Fruit fly (Drosophila melanogaster) whole organism, embryonic: ENCODE data around the gene simj.

Experiments
- Atf-2 ChIP-seq: fragments of 200-800 bp; sonication (Bioruptor generic); optimal IDR thresholded peaks from 2 replicates; lab custom pipeline; 2016; ENCODE audit warnings: missing biosample characterization, missing genetic modification characterization
- BtbVII ChIP-seq: fragments of 200-800 bp; sonication (Bioruptor generic); optimal IDR thresholded peaks from 3 replicates; lab custom pipeline; 2017; ENCODE audit warnings: missing biosample characterization, mild to moderate bottlenecking, missing genetic modification characterization
- CG11696 ChIP-seq: fragments of 200-800 bp; sonication (Bioruptor generic); IDR thresholded peaks from 2 replicates; pipeline ENCODE4 v1.3.6; 2022; ENCODE audit warnings: missing biosample characterization, missing genetic modification characterization
- CG12219 ChIP-seq: fragments of 200-800 bp; sonication (Bioruptor generic); optimal IDR thresholded peaks from 3 replicates; lab custom pipeline; 2018; ENCODE audit warnings: missing biosample characterization, mild to moderate bottlenecking, missing genetic modification characterization
- CG13624 ChIP-seq: fragments of 200-800 bp; sonication (Bioruptor generic); optimal IDR thresholded peaks from 2 replicates; lab custom pipeline; 2016; ENCODE audit warnings: missing biosample characterization, missing genetic modification characterization
- CG14860 ChIP-seq: fragments of 200-800 bp; sonication (Bioruptor generic); IDR thresholded peaks from 3 replicates; pipeline ENCODE4 v1.3.6; 2022; ENCODE audit warnings: missing biosample characterization, missing genetic modification characterization; ENCODE audit not compliant: partially characterized antibody
- CG1529 ChIP-seq: fragments of 200-800 bp; sonication (Bioruptor generic); optimal IDR thresholded peaks from 3 replicates; lab custom pipeline; 2018; ENCODE audit warnings: missing biosample characterization, missing genetic modification characterization
- CG16815 ChIP-seq: fragments of 200-800 bp; sonication (Bioruptor generic); optimal IDR thresholded peaks from 3 replicates; lab custom pipeline; 2017; ENCODE audit warnings: missing biosample characterization, mild to moderate bottlenecking, missing genetic modification characterization
- CG18599 ChIP-seq: fragments of 200-800 bp; sonication (Bioruptor generic); optimal IDR thresholded peaks from 3 replicates; lab custom pipeline; 2017; ENCODE audit warnings: missing biosample characterization, missing genetic modification characterization, mild to moderate bottlenecking, moderate library complexity, missing genetic modification reagents
- CG2129 ChIP-seq: fragments of 200-800 bp; sonication (Bioruptor generic); IDR thresholded peaks from 2 replicates; pipeline ENCODE4 v1.3.6; 2022; ENCODE audit warnings: missing biosample characterization, missing genetic modification characterization; ENCODE audit not compliant: partially characterized antibody
- CG30403 ChIP-seq: fragments of 200-800 bp; sonication (Bioruptor generic); optimal IDR thresholded peaks from 3 replicates; lab custom pipeline; 2016; ENCODE audit warnings: missing biosample characterization, missing genetic modification characterization
- CG30431 ChIP-seq: fragments of 200-800 bp; sonication (Bioruptor generic); optimal IDR thresholded peaks from 2 replicates; lab custom pipeline; 2017; ENCODE audit warnings: missing biosample characterization, missing genetic modification characterization
- CG32767 ChIP-seq: fragments of 200-800 bp; sonication (Bioruptor generic); IDR thresholded peaks from 2 replicates; pipeline ENCODE4 v1.3.6; 2022; ENCODE audit warnings: missing biosample characterization, missing genetic modification characterization
- CG6689 ChIP-seq: fragments of 200-800 bp; sonication (Bioruptor generic); IDR thresholded peaks from 2 replicates; pipeline ENCODE4 v1.3.6; 2022; ENCODE audit warnings: missing biosample characterization, missing genetic modification characterization
- CG7357 ChIP-seq: fragments of 200-800 bp; sonication (Bioruptor generic); IDR thresholded peaks from 3 replicates; pipeline ENCODE4 v1.3.6; 2022; ENCODE audit warnings: missing biosample characterization, missing genetic modification characterization
- CG8290 ChIP-seq, 3 experiments: fragments of 200-800 bp; sonication (Bioruptor generic); optimal IDR thresholded peaks; 2 replicates each; lab custom pipeline; 2016 to 2019; ENCODE audit warnings: missing biosample characterization in 3 of 3, missing genetic modification characterization in 3 of 3, mild to moderate bottlenecking in 2 of 3, moderate library complexity in 1 of 3
- CG9437 ChIP-seq: fragments of 200-800 bp; sonication (Bioruptor generic); optimal IDR thresholded peaks from 2 replicates; lab custom pipeline; 2018; ENCODE audit warnings: missing biosample characterization, mild to moderate bottlenecking, missing genetic modification characterization
- CTCF ChIP-seq: fragments of 200-800 bp; sonication (Bioruptor generic); optimal IDR thresholded peaks from 2 replicates; lab custom pipeline; 2017; ENCODE audit warnings: missing biosample characterization, mild to moderate bottlenecking, missing genetic modification characterization, moderate library complexity
- CrebB ChIP-seq: fragments of 200-800 bp; sonication (Bioruptor generic); optimal IDR thresholded peaks from 3 replicates; lab custom pipeline; 2018; ENCODE audit warnings: missing biosample characterization, mild to moderate bottlenecking, missing genetic modification characterization
- Deaf1 ChIP-seq: fragments of 200-800 bp; optimal IDR thresholded peaks from 3 replicates; lab custom pipeline; 2019; ENCODE audit warnings: missing biosample characterization, mild to moderate bottlenecking, missing genetic modification characterization, moderate library complexity
- Dek ChIP-seq: fragments of 200-800 bp; sonication (Bioruptor generic); optimal IDR thresholded peaks from 3 replicates; lab custom pipeline; 2019; ENCODE audit warnings: missing biosample characterization, mild to moderate bottlenecking, missing genetic modification characterization, moderate library complexity
- Dip2 ChIP-seq: fragments of 200-800 bp; sonication (Bioruptor generic); IDR thresholded peaks from 2 replicates; pipeline ENCODE4 v1.3.6; 2022; ENCODE audit warnings: missing biosample characterization, missing genetic modification characterization
- Hand ChIP-seq: fragments of 200-800 bp; sonication (Bioruptor generic); optimal IDR thresholded peaks from 2 replicates; lab custom pipeline; 2017; ENCODE audit warnings: mild to moderate bottlenecking, missing biosample characterization, missing genetic modification reagents, missing genetic modification characterization
- Hmr ChIP-seq: fragments of 200-800 bp; sonication (Bioruptor generic); optimal IDR thresholded peaks from 3 replicates; lab custom pipeline; 2017; ENCODE audit warnings: mild to moderate bottlenecking, missing biosample characterization, missing genetic modification reagents, missing genetic modification characterization
- MESR4 ChIP-seq: fragments of 200-800 bp; sonication (Bioruptor generic); optimal IDR thresholded peaks from 2 replicates; lab custom pipeline; 2018; ENCODE audit warnings: missing biosample characterization, mild to moderate bottlenecking, missing genetic modification characterization, moderate library complexity
- Nf-YA ChIP-seq: fragments of 200-800 bp; sonication (Bioruptor generic); IDR thresholded peaks from 2 replicates; pipeline ENCODE4 v1.3.6; 2022; ENCODE audit warnings: missing biosample characterization, missing genetic modification characterization
- Sry-β ChIP-seq: fragments of 200-800 bp; sonication (Bioruptor generic); optimal IDR thresholded peaks from 2 replicates; lab custom pipeline; 2018; ENCODE audit warnings: missing biosample characterization, mild to moderate bottlenecking, missing genetic modification characterization, moderate library complexity
- Ssrp ChIP-seq: fragments of 200-800 bp; sonication (Bioruptor generic); optimal IDR thresholded peaks from 2 replicates; lab custom pipeline; 2018; ENCODE audit warnings: missing biosample characterization, mild to moderate bottlenecking, missing genetic modification characterization, moderate library complexity
- Taf1 ChIP-seq: fragments of 200-800 bp; sonication (Bioruptor generic); IDR thresholded peaks from 2 replicates; pipeline ENCODE4 v1.3.6; 2022; ENCODE audit warnings: missing biosample characterization, missing genetic modification characterization
- Usf ChIP-seq: fragments of 200-800 bp; sonication (Bioruptor generic); optimal IDR thresholded peaks from 2 replicates; lab custom pipeline; 2017; ENCODE audit warnings: missing genotype, missing biosample characterization, missing genetic modification characterization
- Vsx1 ChIP-seq: fragments of 200-800 bp; sonication (Bioruptor generic); optimal IDR thresholded peaks from 2 replicates; lab custom pipeline; 2017; ENCODE audit warnings: missing biosample characterization, mild to moderate bottlenecking, missing genetic modification characterization, missing genetic modification reagents
- ato ChIP-seq: fragments of 200-800 bp; sonication (Bioruptor generic); IDR thresholded peaks from 2 replicates; pipeline ENCODE4 v1.3.6; 2022; ENCODE audit warnings: missing biosample characterization, missing genetic modification characterization; ENCODE audit not compliant: partially characterized antibody
- br ChIP-seq: fragments of >200 bp; optimal IDR thresholded peaks from 2 replicates; lab custom pipeline; 2017
- cato ChIP-seq: fragments of 200-800 bp; sonication (Bioruptor generic); optimal IDR thresholded peaks from 2 replicates; lab custom pipeline; 2016; ENCODE audit warnings: missing biosample characterization, missing genetic modification characterization, borderline replicate concordance
- dati ChIP-seq: fragments of 200-800 bp; sonication (Bioruptor generic); IDR thresholded peaks from 2 replicates; pipeline ENCODE4 v1.3.6; 2022; ENCODE audit warnings: missing biosample characterization, missing genetic modification characterization
- ewg ChIP-seq: fragments of 200-800 bp; sonication (Bioruptor generic); optimal IDR thresholded peaks from 3 replicates; lab custom pipeline; 2017; ENCODE audit warnings: mild to moderate bottlenecking, missing biosample characterization, missing genetic modification reagents, missing genetic modification characterization
- ind ChIP-seq: fragments of 200-800 bp; sonication (Bioruptor generic); optimal IDR thresholded peaks from 3 replicates; lab custom pipeline; 2016; ENCODE audit warnings: missing biosample characterization, missing genetic modification characterization
- jigr1 ChIP-seq: fragments of 200-800 bp; sonication (Bioruptor generic); IDR thresholded peaks from 3 replicates; pipeline ENCODE4 v1.3.6; 2022; ENCODE audit warnings: missing biosample characterization, missing genetic modification characterization
- kni ChIP-seq: fragments of 200-800 bp; sonication (Bioruptor generic); optimal IDR thresholded peaks from 3 replicates; lab custom pipeline; 2017; ENCODE audit warnings: mild to moderate bottlenecking, missing biosample characterization, missing genetic modification reagents, missing genetic modification characterization
- lilli ChIP-seq: fragments of 200-800 bp; sonication (Bioruptor generic); optimal IDR thresholded peaks from 3 replicates; lab custom pipeline; 2016; ENCODE audit warnings: missing biosample characterization, missing genetic modification characterization
- mirr ChIP-seq: fragments of 200-800 bp; sonication (Bioruptor generic); optimal IDR thresholded peaks from 3 replicates; lab custom pipeline; 2018; ENCODE audit warnings: missing biosample characterization, mild to moderate bottlenecking, missing genetic modification characterization
- mld ChIP-seq: fragments of 200-800 bp; sonication (Bioruptor generic); IDR thresholded peaks from 3 replicates; pipeline ENCODE4 v1.3.6; 2022; ENCODE audit warnings: missing biosample characterization, missing genetic modification characterization; ENCODE audit not compliant: partially characterized antibody
- p53 ChIP-seq: fragments of 200-800 bp; sonication (Bioruptor generic); optimal IDR thresholded peaks from 2 replicates; lab custom pipeline; 2016; ENCODE audit warnings: missing biosample characterization, missing genetic modification characterization
- pfk ChIP-seq: fragments of 200-800 bp; sonication (Bioruptor generic); optimal IDR thresholded peaks from 2 replicates; lab custom pipeline; 2018; ENCODE audit warnings: missing biosample characterization, mild to moderate bottlenecking, missing genetic modification characterization, moderate library complexity
- rib ChIP-seq: fragments of 200-800 bp; sonication (Bioruptor generic); IDR thresholded peaks from 2 replicates; pipeline ENCODE4 v1.3.6; 2022; ENCODE audit warnings: missing biosample characterization, missing genetic modification characterization
- schlank ChIP-seq: fragments of 200-800 bp; sonication (Bioruptor generic); optimal IDR thresholded peaks from 2 replicates; lab custom pipeline; 2018; ENCODE audit warnings: missing biosample characterization, mild to moderate bottlenecking, missing genetic modification characterization
- seq ChIP-seq: fragments of 200-800 bp; sonication (Bioruptor generic); IDR thresholded peaks from 2 replicates; pipeline ENCODE4 v1.3.6; 2022; ENCODE audit warnings: missing biosample characterization, missing genetic modification characterization
- tap ChIP-seq: fragments of 200-800 bp; optimal IDR thresholded peaks from 3 replicates; lab custom pipeline; 2019; ENCODE audit warnings: missing biosample characterization, mild to moderate bottlenecking, missing genetic modification characterization, moderate library complexity
- zfh1 ChIP-seq: fragments of 200-800 bp; sonication (Bioruptor generic); IDR thresholded peaks from 3 replicates; pipeline ENCODE4 v1.3.6; 2022; ENCODE audit warnings: missing biosample characterization, missing genetic modification characterization
- zfh2 ChIP-seq: fragments of 200-800 bp; sonication (Bioruptor generic); optimal IDR thresholded peaks from 2 replicates; lab custom pipeline; 2016; ENCODE audit warnings: missing biosample characterization, missing genetic modification characterization

simj gene

dm6 chr3L:10678545-10679067 lies 14.1 kb downstream of the simj start (continued):
- peak; percentile 91 for TF ChIP-seq CG13624 (GFP tag; lab: Kevin White, UChicago)
- TF ChIP-seq zfh1, result peak; percentile 87
- TF ChIP-seq cato (GFP tag; lab: Kevin White, UChicago), result peak; percentile 72
- peak; percentile 85 for TF ChIP-seq ewg (GFP tag; lab: Kevin White, UChicago)
- TF ChIP-seq Vsx1 (GFP tag; lab: Kevin White, UChicago), result peak; percentile 94
- TF ChIP-seq mirr (GFP tag; lab: Kevin White, UChicago), result peak; percentile 83
- TF ChIP-seq Usf (GFP tag; lab: Kevin White, UChicago), result peak; percentile 80
- peak; percentile 99 for TF ChIP-seq CG11696 (GFP tag; lab: Robert Waterston, UW)
- peak; percentile 94 for TF ChIP-seq CG32767 (GFP tag; lab: Robert Waterston, UW)
- peak; percentile 74; the same call in 1 of the 2 replicates for TF ChIP-seq Taf1
- peak; percentile 81 for TF ChIP-seq Deaf1
- peak; percentile 95 for TF ChIP-seq Dek
- TF ChIP-seq jigr1 (GFP tag; lab: Robert Waterston, UW), result peak; percentile 92
- TF ChIP-seq CG7357, result peak; percentile 92
- TF ChIP-seq Hand (GFP tag; lab: Kevin White, UChicago), result peak; percentile 92
- peak; percentile 79 for TF ChIP-seq CG8290 (GFP tag; optimal IDR thresholded peaks at IDR 0.05; lab: Kevin White, UChicago)
- peak; percentile 65 to 82 for TF ChIP-seq CG8290 (tag; optimal IDR thresholded peaks at IDR 0.05; lab: Kevin White, UChicago)
- TF ChIP-seq BtbVII (GFP tag; lab: Kevin White, UChicago), result peak; percentile 95
- TF ChIP-seq CG30403 (GFP tag; lab: Kevin White, UChicago), result peak; percentile 98
- TF ChIP-seq Ssrp (tag; lab: Kevin White, UChicago), result peak; percentile 91
- peak; percentile 88 for TF ChIP-seq Nf-YA (GFP tag; lab: Robert Waterston, UW)
- peak; percentile 40 for TF ChIP-seq MESR4 (GFP tag; lab: Kevin White, UChicago)
- TF ChIP-seq CG14860 (GFP tag; lab: Robert Waterston, UW), result no peak
- TF ChIP-seq CG6689 (GFP tag; lab: Robert Waterston, UW), result peak; percentile 96
- TF ChIP-seq p53 (GFP tag; lab: Kevin White, UChicago), result peak; percentile 76
- peak; percentile 33 for TF ChIP-seq CTCF (GFP tag; lab: Kevin White, UChicago)
- TF ChIP-seq CG1529 (GFP tag; lab: Kevin White, UChicago), result peak; percentile 91
- TF ChIP-seq CG9437 (GFP tag; lab: Kevin White, UChicago), result peak; percentile 93
- TF ChIP-seq ind (GFP tag; lab: Kevin White, UChicago), result peak; percentile 86
- TF ChIP-seq lilli (GFP tag; lab: Kevin White, UChicago), result peak; percentile 94
- TF ChIP-seq zfh2 (GFP tag; lab: Kevin White, UChicago), result peak; percentile 90
- peak; percentile 20 for TF ChIP-seq pfk
- TF ChIP-seq rib (GFP tag; lab: Robert Waterston, UW), result peak; percentile 85
- peak; percentile 79 for TF ChIP-seq Atf-2
- peak; percentile 87 for TF ChIP-seq CG30431
- peak; percentile 92 for TF ChIP-seq CG16815
- peak; percentile 76; the same call in 1 of the 2 replicates for TF ChIP-seq dati (GFP tag; lab: Robert Waterston, UW)
- TF ChIP-seq seq (GFP tag; lab: Robert Waterston, UW), result peak; percentile 96
- TF ChIP-seq br (lab: Kevin White, UChicago), result no peak
- TF ChIP-seq CG18599, result peak; percentile 97
- peak; percentile 93 for TF ChIP-seq tap (tag; lab: Kevin White, UChicago)
- no peak for TF ChIP-seq mld (GFP tag; lab: Robert Waterston, UW)
- TF ChIP-seq schlank (tag; lab: Kevin White, UChicago), result peak; percentile 86
- TF ChIP-seq CG2129, result no peak
- peak; percentile 90 for TF ChIP-seq CrebB
- peak; percentile 85 for TF ChIP-seq kni (GFP tag; lab: Kevin White, UChicago)
- no peak for TF ChIP-seq ato (GFP tag; lab: Robert Waterston, UW)
- TF ChIP-seq Hmr (GFP tag; lab: Kevin White, UChicago), result peak; percentile 98
- peak; percentile 61 for TF ChIP-seq Sry-β
- no peak; the same call in 1 of the 2 replicates for TF ChIP-seq Dip2 (GFP tag; lab: Robert Waterston, UW)
- peak; percentile 91 for TF ChIP-seq CG12219
